Worm (Caenorhabditis elegans) whole organism, L2 larva: ENCODE results near the gene clec-1.

ENCODE experiments used
- ama-1 ChIP-seq: fragments of 150-350 bp; optimal IDR thresholded peaks from 2 replicates; lab custom pipeline; 2018; ENCODE audit warnings: inconsistent platforms
- lsy-2 ChIP-seq, 2 experiments: fragments of 150-350 bp in 1 of 2; sonication (generic microtip) in 1 of 2; optimal IDR thresholded peaks; 2 replicates each; lab custom pipeline; 2014 to 2017; ENCODE audit warnings: missing biosample characterization in 2 of 2, missing genetic modification characterization in 2 of 2
- nhr-12 ChIP-seq: fragments of 150-350 bp; optimal IDR thresholded peaks from 2 replicates; lab custom pipeline; 2014; ENCODE audit warnings: missing biosample characterization, missing genetic modification characterization
- nhr-237 ChIP-seq: fragments of 150-350 bp; optimal IDR thresholded peaks from 2 replicates; lab custom pipeline; 2014; ENCODE audit warnings: missing biosample characterization, missing genetic modification characterization
- unc-55 ChIP-seq: fragments of 150-350 bp; sonication (generic microtip); optimal IDR thresholded peaks from 3 replicates; lab custom pipeline; 2014; ENCODE audit warnings: missing biosample characterization, missing genetic modification reagents, missing genetic modification characterization
- zag-1 ChIP-seq: fragments of 150-350 bp; optimal IDR thresholded peaks from 2 replicates; lab custom pipeline; 2014; ENCODE audit warnings: missing biosample characterization, missing genetic modification characterization

DNA sequence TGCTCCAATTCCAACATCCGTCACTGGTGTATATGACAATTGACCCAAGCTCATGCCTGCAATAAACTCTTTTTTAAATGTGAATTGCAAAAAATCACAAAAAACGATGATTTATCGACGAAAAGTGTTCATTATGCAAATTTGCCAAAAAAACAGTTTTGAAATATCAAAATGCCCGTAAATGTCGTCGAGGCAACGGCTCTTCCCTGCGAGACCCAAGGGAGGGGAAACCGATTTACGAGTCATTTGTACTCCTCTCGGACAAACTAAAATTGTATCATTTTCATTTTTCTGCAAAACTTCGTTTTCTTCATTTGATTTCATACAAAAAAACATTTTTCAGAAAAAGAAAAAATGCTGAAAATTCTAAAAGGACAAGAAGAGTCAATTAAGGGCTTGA lies 15.4 kb upstream of the clec-1 start, which contains the start of the genes hmgs-1 and F25B4.4:
- TF ChIP-seq unc-55 (GFP tag; lab: Kevin White, UChicago): peak; percentile 97
- no peak for TF ChIP-seq nhr-12 (tag; lab: Kevin White, UChicago)
- peak; percentile 57 for TF ChIP-seq ama-1 (lab: Kevin White, UChicago)
- no peak for TF ChIP-seq nhr-237
- peak; percentile 84 to 95 for TF ChIP-seq lsy-2 (tag; optimal IDR thresholded peaks at IDR 0.05; lab: Kevin White, UChicago)
- TF ChIP-seq zag-1 (tag; lab: Kevin White, UChicago): peak; percentile 83
